Fruit fly (Drosophila melanogaster) whole organism, pupa: ENCODE data around the gene grnd.

Experiments
- CG12605 ChIP-seq: fragments of 200-800 bp; sonication (Bioruptor generic); IDR thresholded peaks from 2 replicates; pipeline ENCODE4 v1.3.6; 2022; ENCODE audit warnings: missing biosample characterization, missing genetic modification characterization
- CG17806 ChIP-seq: fragments of 200-800 bp; sonication (Bioruptor generic); optimal IDR thresholded peaks from 2 replicates; lab custom pipeline; 2018; ENCODE audit warnings: missing biosample characterization, mild to moderate bottlenecking, missing genetic modification characterization, moderate library complexity
- CG8159 ChIP-seq: fragments of 200-800 bp; sonication (Bioruptor generic); optimal IDR thresholded peaks from 3 replicates; lab custom pipeline; 2018; ENCODE audit warnings: missing biosample characterization, mild to moderate bottlenecking, missing genetic modification characterization, moderate library complexity
- CG8301 ChIP-seq: fragments of 200-800 bp; sonication (Bioruptor generic); optimal IDR thresholded peaks from 2 replicates; lab custom pipeline; 2018; ENCODE audit warnings: missing biosample characterization, mild to moderate bottlenecking, missing genetic modification characterization
- CG9948 ChIP-seq: fragments of 200-800 bp; sonication (Bioruptor generic); optimal IDR thresholded peaks from 2 replicates; lab custom pipeline; 2018; ENCODE audit warnings: missing biosample characterization, mild to moderate bottlenecking, missing genetic modification characterization, moderate library complexity
- Pif1A ChIP-seq: fragments of 200-800 bp; sonication (Bioruptor generic); optimal IDR thresholded peaks from 3 replicates; lab custom pipeline; 2016; ENCODE audit warnings: missing biosample characterization, missing genetic modification characterization
- Snoo ChIP-seq: fragments of 200-800 bp; sonication (Bioruptor generic); optimal IDR thresholded peaks from 3 replicates; lab custom pipeline; 2017; ENCODE audit warnings: missing biosample characterization, mild to moderate bottlenecking, missing genetic modification characterization, inconsistent platforms
- fd96Ca ChIP-seq: fragments of 200-800 bp; sonication (Bioruptor generic); IDR thresholded peaks from 3 replicates; pipeline ENCODE4 v1.3.6; 2022; ENCODE audit warnings: missing biosample characterization, missing genetic modification characterization
- rn ChIP-seq: fragments of 200-800 bp; sonication (Bioruptor generic); IDR thresholded peaks from 2 replicates; pipeline ENCODE4 v1.3.6; 2022; ENCODE audit warnings: missing biosample characterization, missing genetic modification characterization

DNA sequence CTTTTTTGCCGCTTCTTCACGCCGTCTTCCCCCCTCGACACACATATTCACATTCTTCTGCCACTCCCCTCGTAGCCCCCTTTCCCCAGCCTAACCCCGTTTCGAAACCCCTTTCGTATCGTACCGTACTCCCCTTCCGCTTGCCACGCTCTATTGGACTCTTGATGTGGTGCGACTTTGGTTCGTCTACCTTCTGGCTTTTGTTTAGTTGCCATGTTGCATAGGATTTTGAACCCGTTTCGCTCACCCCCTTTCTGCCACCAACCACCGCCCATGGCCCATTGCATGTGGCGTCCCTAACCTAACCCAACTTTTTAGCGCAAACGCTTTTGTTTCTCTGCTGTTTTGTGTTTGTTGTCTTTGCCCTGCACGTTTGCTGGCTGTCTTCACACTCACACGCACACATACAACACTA is 21.1 kb upstream of the grnd start:
- TF ChIP-seq CG8159 (tag; lab: Kevin White, UChicago) (no peak), Snoo (tag; lab: Kevin White, UChicago) (no peak), CG12605 (GFP tag; lab: Robert Waterston, UW) (no peak), CG9948 (tag; lab: Kevin White, UChicago) (no peak), rn (no peak), Pif1A (GFP tag; lab: Kevin White, UChicago) (no peak), fd96Ca (GFP tag; lab: Robert Waterston, UW) (peak; percentile 53), CG8301 (no peak), CG17806 (no peak)
